Worm (Caenorhabditis elegans): ENCODE results near the gene dpf-7.

- no peak for TF ChIP-seq ztf-11 (tag; optimal IDR thresholded peaks at IDR 0.05)
- no peak for TF ChIP-seq pha-4 (tag; optimal IDR thresholded peaks at IDR 0.05)
- no peak for TF ChIP-seq cnd-1 (tag; optimal IDR thresholded peaks at IDR 0.05)
- TF ChIP-seq nhr-237 (tag; optimal IDR thresholded peaks at IDR 0.05), result no peak
- no peak for TF ChIP-seq nhr-76 (tag; optimal IDR thresholded peaks at IDR 0.05)
Observed at ce11 chrIV:4795111-4795510, 7.3 kb downstream of the dpf-7 start.
